Worm (Caenorhabditis elegans) whole organism, mixed stage, embryonic: ENCODE measurements around the gene B0416.4.

Experiments used
- blmp-1 ChIP-seq: fragments of 150-350 bp; optimal IDR thresholded peaks from 2 replicates; lab custom pipeline; 2014; ENCODE audit warnings: missing biosample characterization, missing genetic modification characterization
- ceh-83 ChIP-seq: fragments of 200-800 bp; sonication (Bioruptor generic); optimal IDR thresholded peaks from 2 replicates; lab custom pipeline; 2018; ENCODE audit warnings: mild to moderate bottlenecking, missing genetic modification characterization, missing compliant biosample characterization
- ces-1 ChIP-seq: fragments of 150-350 bp; optimal IDR thresholded peaks from 2 replicates; lab custom pipeline; 2014; ENCODE audit warnings: missing biosample characterization, missing genetic modification reagents, missing genetic modification characterization
- lin-32 ChIP-seq: fragments of 200-800 bp; sonication (Bioruptor generic); optimal IDR thresholded peaks from 2 replicates; lab custom pipeline; 2018; ENCODE audit warnings: mild to moderate bottlenecking, missing genetic modification characterization, missing compliant biosample characterization
- mep-1 ChIP-seq: fragments of 150-350 bp; optimal IDR thresholded peaks from 2 replicates; lab custom pipeline; 2017; ENCODE audit warnings: missing biosample characterization, missing genetic modification reagents, missing genetic modification characterization, inconsistent platforms
- nhr-12 ChIP-seq: fragments of 150-350 bp; optimal IDR thresholded peaks from 2 replicates; lab custom pipeline; 2014; ENCODE audit warnings: missing biosample characterization, missing genetic modification characterization
- nhr-28 ChIP-seq: fragments of 150-350 bp; optimal IDR thresholded peaks from 2 replicates; lab custom pipeline; 2014; ENCODE audit warnings: missing biosample characterization, missing genetic modification characterization
- sem-2 ChIP-seq: fragments of 200-800 bp; sonication (Bioruptor generic); optimal IDR thresholded peaks from 2 replicates; lab custom pipeline; 2018; ENCODE audit warnings: mild to moderate bottlenecking, missing genetic modification characterization, missing compliant biosample characterization
- sptf-1 ChIP-seq: sonication (generic microtip); optimal IDR thresholded peaks from 2 replicates; lab custom pipeline; 2017; ENCODE audit warnings: mild to moderate bottlenecking, missing genetic modification characterization, moderate library complexity, missing compliant biosample characterization
- ztf-11 ChIP-seq: fragments of 150-350 bp; optimal IDR thresholded peaks from 2 replicates; lab custom pipeline; 2014; ENCODE audit warnings: missing biosample characterization, missing genetic modification characterization

ce11 chrX:9319080-9319479 is 40.3 kb downstream of the B0416.4 start, which contains the start of gene npr-7:
- no peak for TF ChIP-seq ztf-11
- no peak for TF ChIP-seq nhr-28
- TF ChIP-seq ceh-83: no peak
- TF ChIP-seq blmp-1: no peak
- no peak for TF ChIP-seq sptf-1 (tag; lab: Kevin White, UChicago)
- no peak for TF ChIP-seq mep-1 (tag; lab: Kevin White, UChicago)
- no peak for TF ChIP-seq sem-2 (GFP tag; lab: Kevin White, UChicago)
- no peak for TF ChIP-seq nhr-12
- TF ChIP-seq ces-1 (GFP tag; lab: Kevin White, UChicago): no peak
- no peak for TF ChIP-seq lin-32
